Worm (Caenorhabditis elegans): ENCODE results near the gene K02E2.7.

ce11 chrV:20419643-20420042 is 32.8 kb upstream of the K02E2.7 start:
- TF ChIP-seq aly-1 (tag; optimal IDR thresholded peaks at IDR 0.05): no peak
- no peak for TF ChIP-seq tbx-37 (GFP tag; conservative IDR thresholded peaks at IDR 0.05)

Data from whole organism, early embryonic.